Fruit fly (Drosophila melanogaster) whole organism, wandering third instar larva: ENCODE results near the gene CG14147.

ENCODE experiments used
- Abd-B ChIP-seq: fragments of >200 bp; optimal IDR thresholded peaks from 2 replicates; lab custom pipeline; 2017; ENCODE audit warnings: missing biosample characterization, missing genetic modification characterization
- CG32264 ChIP-seq: fragments of 200-800 bp; sonication (Bioruptor generic); optimal IDR thresholded peaks from 2 replicates; lab custom pipeline; 2016; ENCODE audit warnings: missing biosample characterization, missing genetic modification characterization
- CG9705 ChIP-seq: fragments of 200-800 bp; sonication (Bioruptor generic); optimal IDR thresholded peaks from 2 replicates; lab custom pipeline; 2018; ENCODE audit warnings: missing biosample characterization, mild to moderate bottlenecking, missing genetic modification characterization
- CrebA ChIP-seq: fragments of 200-800 bp; sonication (Bioruptor generic); optimal IDR thresholded peaks from 2 replicates; lab custom pipeline; 2016; ENCODE audit warnings: missing biosample characterization, mild to moderate bottlenecking, missing genetic modification characterization, borderline replicate concordance
- Dfd ChIP-seq: fragments of >200 bp; optimal IDR thresholded peaks from 2 replicates; lab custom pipeline; 2017; ENCODE audit warnings: missing biosample characterization, missing genetic modification characterization
- Dif ChIP-seq: fragments of 200-275, 200-300 bp; sonication (Bioruptor generic); optimal IDR thresholded peaks from 2 replicates; lab custom pipeline; 2018; ENCODE audit warnings: missing biosample characterization, missing genetic modification characterization; ENCODE audit not compliant: partially characterized antibody
- GATAd ChIP-seq: sonication (Bioruptor generic); optimal IDR thresholded peaks from 2 replicates; lab custom pipeline; 2016; ENCODE audit warnings: missing biosample characterization, missing genetic modification characterization
- HLH106 ChIP-seq: fragments of 200-800 bp; optimal IDR thresholded peaks from 3 replicates; lab custom pipeline; 2019; ENCODE audit warnings: missing biosample characterization, mild to moderate bottlenecking, missing genetic modification characterization, moderate library complexity
- Hnf4 ChIP-seq: fragments of 200-800 bp; sonication (Bioruptor generic); optimal IDR thresholded peaks from 2 replicates; lab custom pipeline; 2016; ENCODE audit warnings: missing biosample characterization, mild to moderate bottlenecking, missing genetic modification characterization
- Hr78 ChIP-seq: fragments of >200 bp; optimal IDR thresholded peaks from 2 replicates; lab custom pipeline; 2017; ENCODE audit warnings: missing biosample characterization, missing genetic modification characterization
- Hr83 ChIP-seq: fragments of 200-300 bp; sonication (Bioruptor generic); optimal IDR thresholded peaks from 2 replicates; lab custom pipeline; 2016; ENCODE audit warnings: missing biosample characterization, mild to moderate bottlenecking, missing genetic modification characterization, moderate library complexity; ENCODE audit not compliant: poor library complexity, severe bottlenecking
- Jra ChIP-seq: sonication (Bioruptor generic); optimal IDR thresholded peaks from 2 replicates; lab custom pipeline; 2016; ENCODE audit warnings: missing biosample characterization, missing genetic modification characterization
- Mio ChIP-seq: sonication (Bioruptor generic); optimal IDR thresholded peaks from 2 replicates; lab custom pipeline; 2016; ENCODE audit warnings: missing biosample characterization, missing genetic modification characterization
- Myc ChIP-seq: fragments of >200 bp; optimal IDR thresholded peaks from 2 replicates; lab custom pipeline; 2017
- N ChIP-seq: fragments of >200 bp; optimal IDR thresholded peaks from 2 replicates; lab custom pipeline; 2018; ENCODE audit warnings: missing biosample characterization, missing external identifiers, missing genetic modification characterization
- OdsH ChIP-seq: fragments of 200-800 bp; sonication (Bioruptor generic); optimal IDR thresholded peaks from 2 replicates; lab custom pipeline; 2016; ENCODE audit warnings: missing biosample characterization, mild to moderate bottlenecking, missing genetic modification characterization
- Rel ChIP-seq, 2 experiments: fragments of 200-800 bp; sonication (Bioruptor generic) in 1 of 2; optimal IDR thresholded peaks; 2 replicates in 1 of 2; 3 replicates in 1 of 2; lab custom pipeline; 2016 to 2019; ENCODE audit warnings: mild to moderate bottlenecking in 2 of 2, missing biosample characterization in 2 of 2, missing genetic modification characterization in 2 of 2, moderate library complexity in 1 of 2
- Sp1 ChIP-seq: fragments of 200-800 bp; sonication (Bioruptor generic); optimal IDR thresholded peaks from 3 replicates; lab custom pipeline; 2019; ENCODE audit warnings: missing biosample characterization, mild to moderate bottlenecking, missing genetic modification characterization, moderate library complexity
- Vsx2 ChIP-seq: fragments of 200-300, 225-300 bp; sonication (Bioruptor generic); optimal IDR thresholded peaks from 2 replicates; lab custom pipeline; 2018; ENCODE audit warnings: missing biosample characterization, missing genetic modification characterization; ENCODE audit not compliant: partially characterized antibody
- br ChIP-seq: fragments of 200-800 bp; sonication (Bioruptor generic); optimal IDR thresholded peaks from 2 replicates; lab custom pipeline; 2016; ENCODE audit warnings: missing biosample characterization, missing genetic modification characterization
- brk ChIP-seq: fragments of 200-800 bp; sonication (Bioruptor generic); optimal IDR thresholded peaks from 2 replicates; lab custom pipeline; 2016; ENCODE audit warnings: missing biosample characterization, mild to moderate bottlenecking, missing genetic modification characterization
- dl ChIP-seq, 2 experiments: fragments of 175-275, 200-275 bp in 1 of 2; fragments of 200-275 bp in 1 of 2; sonication (Bioruptor generic); optimal IDR thresholded peaks; lab custom pipeline; 2018; ENCODE audit warnings: mild to moderate bottlenecking in 2 of 2, missing biosample characterization in 2 of 2, missing genetic modification characterization in 2 of 2, moderate library complexity in 2 of 2; ENCODE audit not compliant: partially characterized antibody in 2 of 2, insufficient read depth in 1 of 2
- dmrt93B ChIP-seq: fragments of 200-800 bp; sonication (Bioruptor generic); optimal IDR thresholded peaks from 2 replicates; lab custom pipeline; 2018; ENCODE audit warnings: missing biosample characterization, mild to moderate bottlenecking, missing genetic modification characterization
- dsf ChIP-seq: sonication (Bioruptor generic); optimal IDR thresholded peaks from 2 replicates; lab custom pipeline; 2016; ENCODE audit warnings: missing biosample characterization, missing genetic modification characterization, borderline replicate concordance
- ey ChIP-seq: fragments of 200-800 bp; sonication (Bioruptor generic); optimal IDR thresholded peaks from 2 replicates; lab custom pipeline; 2016; ENCODE audit warnings: missing biosample characterization, missing genetic modification characterization
- foxo ChIP-seq, 2 experiments: fragments of 200-800 bp; sonication (Bioruptor generic); optimal IDR thresholded peaks; 2 replicates in 1 of 2; 3 replicates in 1 of 2; lab custom pipeline; 2016 to 2017; ENCODE audit warnings: missing biosample characterization in 2 of 2, missing genetic modification characterization in 2 of 2
- fru ChIP-seq: fragments of 200-800 bp; sonication (Bioruptor generic); optimal IDR thresholded peaks from 3 replicates; lab custom pipeline; 2016; ENCODE audit warnings: missing biosample characterization, mild to moderate bottlenecking, missing genetic modification characterization
- h ChIP-seq: fragments of 200-800 bp; sonication (Bioruptor generic); optimal IDR thresholded peaks from 3 replicates; lab custom pipeline; 2016; ENCODE audit warnings: missing biosample characterization, mild to moderate bottlenecking, missing genetic modification characterization
- jim ChIP-seq: fragments of 175-275, 200-325 bp; sonication (Bioruptor generic); optimal IDR thresholded peaks from 2 replicates; lab custom pipeline; 2016; ENCODE audit warnings: missing biosample characterization, mild to moderate bottlenecking, missing genetic modification characterization
- lola ChIP-seq: fragments of >200 bp; optimal IDR thresholded peaks from 2 replicates; lab custom pipeline; 2017; ENCODE audit warnings: missing biosample characterization, missing genetic modification characterization
- pan ChIP-seq: fragments of >200 bp; optimal IDR thresholded peaks from 2 replicates; lab custom pipeline; 2017
- psq ChIP-seq: fragments of 200-800 bp; sonication (Bioruptor generic); optimal IDR thresholded peaks from 3 replicates; lab custom pipeline; 2017; ENCODE audit warnings: missing biosample characterization, mild to moderate bottlenecking, missing genetic modification characterization, moderate library complexity
- rgr ChIP-seq: fragments of 200-800 bp; sonication (Bioruptor generic); optimal IDR thresholded peaks from 3 replicates; lab custom pipeline; 2016; ENCODE audit warnings: missing biosample characterization, mild to moderate bottlenecking, missing genetic modification characterization
- sage ChIP-seq: fragments of 200-800 bp; sonication (Bioruptor generic); optimal IDR thresholded peaks from 2 replicates; lab custom pipeline; 2016; ENCODE audit warnings: missing biosample characterization, mild to moderate bottlenecking, missing genetic modification characterization
- sv ChIP-seq: fragments of 200-800 bp; sonication (Bioruptor generic); optimal IDR thresholded peaks from 3 replicates; lab custom pipeline; 2016; ENCODE audit warnings: missing biosample characterization, missing genetic modification characterization
- tai ChIP-seq: sonication (Bioruptor generic); optimal IDR thresholded peaks from 2 replicates; lab custom pipeline; 2016; ENCODE audit warnings: missing biosample characterization, missing genetic modification characterization
- usp ChIP-seq: fragments of >200 bp; optimal IDR thresholded peaks from 2 replicates; lab custom pipeline; 2017; ENCODE audit warnings: missing biosample characterization, missing genetic modification characterization
- woc ChIP-seq: sonication (Bioruptor generic); optimal IDR thresholded peaks from 2 replicates; lab custom pipeline; 2016; ENCODE audit warnings: missing biosample characterization, mild to moderate bottlenecking, missing genetic modification characterization

The CG14147 gene

DNA sequence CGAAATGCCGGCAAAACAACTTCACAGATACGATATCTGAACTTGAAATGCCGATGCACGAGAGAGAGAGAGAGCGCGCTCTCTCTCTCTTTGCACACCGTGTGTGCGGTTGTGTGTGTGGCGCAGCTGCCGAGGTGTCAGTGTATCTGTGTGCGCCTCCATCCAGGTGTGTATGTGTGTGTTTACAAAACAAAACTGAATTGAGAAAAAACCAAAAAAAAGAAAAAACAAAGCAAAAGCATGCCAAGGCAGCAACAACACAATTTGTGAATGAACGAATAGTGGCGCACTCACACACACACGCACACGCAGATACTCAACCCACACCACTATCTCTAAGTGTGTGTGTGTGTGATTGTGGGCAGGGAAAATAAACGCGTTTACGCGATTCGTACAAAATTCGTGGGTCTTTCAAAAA, 38.0 kb downstream of the CG14147 start:
- peak; percentile 37 for TF ChIP-seq Abd-B (GFP tag; lab: Kevin White, UChicago)
- no peak for TF ChIP-seq dsf (GFP tag; lab: Kevin White, UChicago)
- no peak for TF ChIP-seq sage (GFP tag; lab: Kevin White, UChicago)
- peak; percentile 42 for TF ChIP-seq brk
- peak in 1 of 2 experiments; percentile 79 for TF ChIP-seq foxo (GFP tag; optimal IDR thresholded peaks at IDR 0.05; lab: Kevin White, UChicago)
- TF ChIP-seq jim (GFP tag; lab: Kevin White, UChicago): peak; percentile 72
- TF ChIP-seq OdsH (GFP tag; lab: Kevin White, UChicago): peak; percentile 57
- peak; percentile 28 for TF ChIP-seq rgr (GFP tag; lab: Kevin White, UChicago)
- TF ChIP-seq HLH106 (tag; lab: Kevin White, UChicago): peak; percentile 9
- TF ChIP-seq Vsx2: peak; percentile 91
- no peak for TF ChIP-seq woc (GFP tag; lab: Kevin White, UChicago)
- peak; percentile 77 for TF ChIP-seq Rel (GFP tag; optimal IDR thresholded peaks at IDR 0.05; lab: Kevin White, UChicago)
- TF ChIP-seq Rel (tag; optimal IDR thresholded peaks at IDR 0.05; lab: Kevin White, UChicago): no peak
- TF ChIP-seq psq (GFP tag; lab: Kevin White, UChicago): peak; percentile 31
- peak; percentile 42 for TF ChIP-seq CG9705 (GFP tag; lab: Kevin White, UChicago)
- TF ChIP-seq CG32264 (GFP tag; lab: Kevin White, UChicago): no peak
- TF ChIP-seq Hnf4 (GFP tag; lab: Kevin White, UChicago): peak; percentile 11
- peak; percentile 96 for TF ChIP-seq dl (GFP tag; optimal IDR thresholded peaks at IDR 0.05; lab: Kevin White, UChicago; ENCODE audit: insufficient read depth in 1 of 2, partially characterized antibody in 2 of 2)
- TF ChIP-seq h (GFP tag; lab: Kevin White, UChicago): peak; percentile 61
- TF ChIP-seq lola: no peak
- TF ChIP-seq br (GFP tag; lab: Kevin White, UChicago): peak; percentile 50
- TF ChIP-seq Dfd: no peak
- peak; percentile 98 for TF ChIP-seq Dif (GFP tag; lab: Kevin White, UChicago)
- TF ChIP-seq CrebA (GFP tag; lab: Kevin White, UChicago): peak; percentile 75
- no peak for TF ChIP-seq usp (GFP tag; lab: Kevin White, UChicago)
- peak; percentile 32 for TF ChIP-seq Hr78 (GFP tag; lab: Kevin White, UChicago)
- TF ChIP-seq Sp1 (GFP tag; lab: Kevin White, UChicago): peak; percentile 82
- TF ChIP-seq N (GFP tag; lab: Kevin White, UChicago): peak; percentile 42
- TF ChIP-seq Hr83 (GFP tag; lab: Kevin White, UChicago): peak; percentile 59
- no peak for TF ChIP-seq Myc (lab: Kevin White, UChicago)
- no peak for TF ChIP-seq GATAd (GFP tag; lab: Kevin White, UChicago)
- peak; percentile 63 for TF ChIP-seq Jra (GFP tag; lab: Kevin White, UChicago)
- TF ChIP-seq fru (GFP tag; lab: Kevin White, UChicago): peak; percentile 33
- no peak for TF ChIP-seq tai
- no peak for TF ChIP-seq sv (GFP tag; lab: Kevin White, UChicago)
- TF ChIP-seq dmrt93B (GFP tag; lab: Kevin White, UChicago): peak; percentile 12
- TF ChIP-seq Mio (GFP tag; lab: Kevin White, UChicago): no peak
- no peak for TF ChIP-seq ey
- TF ChIP-seq pan (lab: Kevin White, UChicago): no peak

DNA sequence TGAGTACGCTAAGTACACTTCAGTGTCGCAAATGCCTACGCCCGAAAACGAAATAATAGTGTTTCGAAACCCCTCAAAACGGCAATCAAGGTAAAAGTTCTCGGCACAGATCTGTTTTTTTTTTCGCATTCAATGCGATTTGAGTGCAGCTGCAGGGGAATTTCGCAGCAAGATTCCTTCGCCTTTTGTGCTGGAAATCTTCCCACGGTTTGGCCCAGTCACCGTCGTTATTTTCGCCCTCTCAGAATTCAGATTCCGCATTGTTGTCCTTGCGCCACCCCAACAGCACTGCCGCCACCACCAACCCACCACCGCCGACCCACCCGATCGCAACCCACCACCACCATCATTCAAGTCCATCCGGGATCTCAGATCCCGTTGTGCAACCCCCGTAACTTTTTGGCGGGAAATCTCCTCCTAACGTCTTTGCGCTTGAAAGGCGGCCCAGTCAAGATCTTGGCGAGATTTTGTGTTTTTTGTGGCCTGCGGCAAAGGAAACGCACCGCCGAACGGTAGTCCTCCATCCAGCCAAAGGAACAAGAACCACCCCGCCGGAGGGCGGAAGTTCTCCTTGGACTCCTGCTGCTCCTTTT, 39.3 kb downstream of the CG14147 start:
- no peak for TF ChIP-seq Jra (GFP tag; lab: Kevin White, UChicago)
- TF ChIP-seq Rel (GFP tag; optimal IDR thresholded peaks at IDR 0.05; lab: Kevin White, UChicago): no peak
- no peak for TF ChIP-seq Rel (tag; optimal IDR thresholded peaks at IDR 0.05; lab: Kevin White, UChicago)
- no peak for TF ChIP-seq Sp1 (GFP tag; lab: Kevin White, UChicago)
- no peak for TF ChIP-seq Hr83 (GFP tag; lab: Kevin White, UChicago)
